Fruit fly (Drosophila melanogaster) whole organism, embryonic: ENCODE data around the gene CG4820.

Experiments used
- ATbp ChIP-seq: fragments of 200-800 bp; sonication (Bioruptor generic); optimal IDR thresholded peaks from 2 replicates; lab custom pipeline; 2017; ENCODE audit warnings: missing biosample characterization, mild to moderate bottlenecking, missing genetic modification characterization, missing genetic modification reagents
- Atf-2 ChIP-seq: fragments of 200-800 bp; sonication (Bioruptor generic); optimal IDR thresholded peaks from 2 replicates; lab custom pipeline; 2016; ENCODE audit warnings: missing biosample characterization, missing genetic modification characterization
- Bdp1 ChIP-seq: fragments of 200-800 bp; sonication (Bioruptor generic); optimal IDR thresholded peaks from 3 replicates; lab custom pipeline; 2016; ENCODE audit warnings: missing biosample characterization, missing genetic modification characterization
- BtbVII ChIP-seq: fragments of 200-800 bp; sonication (Bioruptor generic); optimal IDR thresholded peaks from 3 replicates; lab custom pipeline; 2017; ENCODE audit warnings: missing biosample characterization, mild to moderate bottlenecking, missing genetic modification characterization
- CG10147 ChIP-seq: fragments of 200-800 bp; sonication (Bioruptor generic); optimal IDR thresholded peaks from 2 replicates; lab custom pipeline; 2019; ENCODE audit warnings: missing biosample characterization, mild to moderate bottlenecking, missing genetic modification characterization, moderate library complexity
- CG10431 ChIP-seq: fragments of 200-800 bp; sonication (Bioruptor generic); optimal IDR thresholded peaks from 3 replicates; lab custom pipeline; 2018; ENCODE audit warnings: missing biosample characterization, mild to moderate bottlenecking, missing genetic modification characterization
- CG11093 ChIP-seq: fragments of 200-800 bp; sonication (Bioruptor generic); IDR thresholded peaks from 3 replicates; pipeline ENCODE4 v1.3.6; 2022; ENCODE audit warnings: missing biosample characterization, missing genetic modification characterization
- CG11504 ChIP-seq: fragments of 200-800 bp; sonication (Bioruptor generic); optimal IDR thresholded peaks from 3 replicates; lab custom pipeline; 2019; ENCODE audit warnings: missing biosample characterization, mild to moderate bottlenecking, missing genetic modification characterization, moderate library complexity
- CG12744 ChIP-seq: fragments of 200-800 bp; sonication (Bioruptor generic); optimal IDR thresholded peaks from 2 replicates; lab custom pipeline; 2016; ENCODE audit warnings: missing biosample characterization, missing genetic modification characterization
- CG13287 ChIP-seq: fragments of 200-800 bp; sonication (Bioruptor generic); IDR thresholded peaks from 2 replicates; pipeline ENCODE4 v1.3.6; 2022; ENCODE audit warnings: missing biosample characterization, missing genetic modification characterization; ENCODE audit not compliant: partially characterized antibody
- CG13894 ChIP-seq: fragments of 200-800 bp; sonication (Bioruptor generic); optimal IDR thresholded peaks from 3 replicates; lab custom pipeline; 2018; ENCODE audit warnings: missing biosample characterization, mild to moderate bottlenecking, missing genetic modification characterization, moderate library complexity
- CG14050 ChIP-seq: fragments of 200-800 bp; sonication (Bioruptor generic); IDR thresholded peaks from 3 replicates; pipeline ENCODE4 v1.3.6; 2022; ENCODE audit warnings: missing biosample characterization, missing genetic modification characterization
- CG15073 ChIP-seq: fragments of 200-800 bp; sonication (Bioruptor generic); optimal IDR thresholded peaks from 2 replicates; lab custom pipeline; 2016; ENCODE audit warnings: missing biosample characterization, missing genetic modification characterization
- CG15601 ChIP-seq: fragments of 200-800 bp; sonication (Bioruptor generic); optimal IDR thresholded peaks from 3 replicates; lab custom pipeline; 2019; ENCODE audit warnings: missing biosample characterization, mild to moderate bottlenecking, missing genetic modification characterization, moderate library complexity
- CG17361 ChIP-seq: fragments of 200-800 bp; sonication (Bioruptor generic); IDR thresholded peaks from 3 replicates; pipeline ENCODE4 v1.3.6; 2022; ENCODE audit warnings: missing biosample characterization, missing genetic modification characterization
- CG18476 ChIP-seq: fragments of 200-800 bp; sonication (Bioruptor generic); optimal IDR thresholded peaks from 2 replicates; lab custom pipeline; 2016; ENCODE audit warnings: missing biosample characterization, mild to moderate bottlenecking, missing genetic modification characterization
- CG3838 ChIP-seq: fragments of 200-800 bp; sonication (Bioruptor generic); optimal IDR thresholded peaks from 3 replicates; lab custom pipeline; 2016; ENCODE audit warnings: missing biosample characterization, missing genetic modification characterization
- CG4404 ChIP-seq: fragments of 200-800 bp; sonication (Bioruptor generic); IDR thresholded peaks from 2 replicates; pipeline ENCODE4 v1.3.6; 2022; ENCODE audit warnings: missing biosample characterization, missing genetic modification characterization
- CG4730 ChIP-seq: fragments of 200-800 bp; sonication (Bioruptor generic); IDR thresholded peaks from 2 replicates; pipeline ENCODE4 v1.3.6; 2022; ENCODE audit warnings: missing biosample characterization, missing genetic modification characterization
- CG4820 ChIP-seq: fragments of 200-800 bp; sonication (Bioruptor generic); optimal IDR thresholded peaks from 3 replicates; lab custom pipeline; 2016; ENCODE audit warnings: missing biosample characterization, missing genetic modification characterization
- CG5245 ChIP-seq: fragments of 200-800 bp; sonication (Bioruptor generic); optimal IDR thresholded peaks from 3 replicates; lab custom pipeline; 2016; ENCODE audit warnings: missing biosample characterization, missing genetic modification characterization
- CG6272 ChIP-seq: fragments of 200-800 bp; sonication (Bioruptor generic); IDR thresholded peaks from 2 replicates; pipeline ENCODE4 v1.3.6; 2022; ENCODE audit warnings: missing biosample characterization, missing genetic modification characterization
- CG7963 ChIP-seq: fragments of 200-800 bp; sonication (Bioruptor generic); IDR thresholded peaks from 3 replicates; pipeline ENCODE4 v1.3.6; 2022; ENCODE audit warnings: missing biosample characterization, missing genetic modification characterization; ENCODE audit not compliant: partially characterized antibody
- CG8281 ChIP-seq: fragments of 200-800 bp; sonication (Bioruptor generic); optimal IDR thresholded peaks from 2 replicates; lab custom pipeline; 2018; ENCODE audit warnings: missing biosample characterization, mild to moderate bottlenecking, missing genetic modification characterization, moderate library complexity
- Camta ChIP-seq: fragments of 200-800 bp; sonication (Bioruptor generic); optimal IDR thresholded peaks from 2 replicates; lab custom pipeline; 2016; ENCODE audit warnings: missing biosample characterization, missing genetic modification characterization
- Dref ChIP-seq: fragments of 200-800 bp; sonication (Bioruptor generic); IDR thresholded peaks from 2 replicates; pipeline ENCODE4 v1.3.6; 2022; ENCODE audit warnings: missing biosample characterization, missing genetic modification characterization
- HLH3B ChIP-seq: fragments of 200-800 bp; sonication (Bioruptor generic); IDR thresholded peaks from 2 replicates; pipeline ENCODE4 v1.3.6; 2022; ENCODE audit warnings: missing biosample characterization, missing genetic modification characterization
- Lpt ChIP-seq: fragments of >200 bp; optimal IDR thresholded peaks from 2 replicates; lab custom pipeline; 2018; ENCODE audit warnings: missing biosample characterization, missing genetic modification characterization
- Med ChIP-seq: fragments of 200-800 bp; sonication (Bioruptor generic); peaks from one replicate; lab custom pipeline; 2016; ENCODE audit warnings: missing biosample characterization, missing genetic modification characterization, mild to moderate bottlenecking, inconsistent platforms, moderate library complexity
- Mrtf ChIP-seq: fragments of 200-800 bp; sonication (Bioruptor generic); IDR thresholded peaks from 3 replicates; pipeline ENCODE4 v1.3.6; 2022; ENCODE audit warnings: missing biosample characterization, missing genetic modification characterization
- Nf-YA ChIP-seq: fragments of 200-800 bp; sonication (Bioruptor generic); IDR thresholded peaks from 2 replicates; pipeline ENCODE4 v1.3.6; 2022; ENCODE audit warnings: missing biosample characterization, missing genetic modification characterization
- Ravus ChIP-seq: fragments of 200-800 bp; sonication (Bioruptor generic); IDR thresholded peaks from 2 replicates; pipeline ENCODE4 v1.3.6; 2022; ENCODE audit warnings: missing biosample characterization, missing genetic modification characterization
- TFAM ChIP-seq: fragments of 200-800 bp; sonication (Bioruptor generic); optimal IDR thresholded peaks from 2 replicates; lab custom pipeline; 2017; ENCODE audit warnings: missing biosample characterization, missing genetic modification characterization, inconsistent platforms
- ab ChIP-seq: fragments of 200-800 bp; sonication (Bioruptor generic); optimal IDR thresholded peaks from 2 replicates; lab custom pipeline; 2016; ENCODE audit warnings: missing biosample characterization, missing genetic modification characterization
- ase ChIP-seq: fragments of 200-800 bp; sonication (Bioruptor generic); IDR thresholded peaks from 3 replicates; pipeline ENCODE4 v1.3.6; 2022; ENCODE audit warnings: missing biosample characterization, missing genetic modification characterization
- bbx ChIP-seq: fragments of 200-800 bp; sonication (Bioruptor generic); IDR thresholded peaks from 2 replicates; pipeline ENCODE4 v1.3.6; 2022; ENCODE audit warnings: missing biosample characterization, missing genetic modification characterization; ENCODE audit not compliant: partially characterized antibody
- chn ChIP-seq: fragments of 200-800 bp; sonication (Bioruptor generic); optimal IDR thresholded peaks from 2 replicates; lab custom pipeline; 2016; ENCODE audit warnings: missing biosample characterization, missing genetic modification characterization
- dimm ChIP-seq: fragments of 200-800 bp; sonication (Bioruptor generic); IDR thresholded peaks from 2 replicates; pipeline ENCODE4 v1.3.6; 2022; ENCODE audit warnings: missing biosample characterization, missing genetic modification characterization
- fu2 ChIP-seq: fragments of 200-800 bp; sonication (Bioruptor generic); optimal IDR thresholded peaks from 2 replicates; lab custom pipeline; 2016; ENCODE audit warnings: missing biosample characterization, missing genetic modification characterization
- gsb ChIP-seq: fragments of 200-800 bp; sonication (Bioruptor generic); IDR thresholded peaks from 2 replicates; pipeline ENCODE4 v1.3.6; 2022; ENCODE audit warnings: missing biosample characterization, missing genetic modification characterization
- ham ChIP-seq: fragments of 200-800 bp; sonication (Bioruptor generic); IDR thresholded peaks from 2 replicates; pipeline ENCODE4 v1.3.6; 2022; ENCODE audit warnings: missing biosample characterization, missing genetic modification characterization
- jigr1 ChIP-seq: fragments of 200-800 bp; sonication (Bioruptor generic); IDR thresholded peaks from 3 replicates; pipeline ENCODE4 v1.3.6; 2022; ENCODE audit warnings: missing biosample characterization, missing genetic modification characterization
- pan ChIP-seq, 4 experiments: fragments of >200 bp in 3 of 4; fragments of 200-800 bp in 1 of 4; sonication (Bioruptor generic) in 1 of 4; optimal IDR thresholded peaks in 3 of 4; IDR thresholded peaks in 1 of 4; 2 replicates each; pipeline versions ENCODE4 v1.3.6 to Lab custom; 2017 to 2022; ENCODE audit warnings: missing biosample characterization in 2 of 4, missing genetic modification characterization in 2 of 4, mixed read lengths in 1 of 4
- pb ChIP-seq: fragments of 200-800 bp; sonication (Bioruptor generic); optimal IDR thresholded peaks from 3 replicates; lab custom pipeline; 2016; ENCODE audit warnings: missing biosample characterization, missing genetic modification characterization
- pho ChIP-seq: fragments of 200-800 bp; sonication (Bioruptor generic); optimal IDR thresholded peaks from 2 replicates; lab custom pipeline; 2016; ENCODE audit warnings: missing biosample characterization, missing genetic modification characterization
- scrt ChIP-seq: fragments of 200-800 bp; sonication (Bioruptor generic); optimal IDR thresholded peaks from 2 replicates; lab custom pipeline; 2018; ENCODE audit warnings: missing biosample characterization, mild to moderate bottlenecking, missing genetic modification characterization, moderate library complexity
- ttk ChIP-seq: fragments of 200-800 bp; sonication (Bioruptor generic); IDR thresholded peaks from 2 replicates; pipeline ENCODE4 v2.1.2; 2022; ENCODE audit warnings: missing biosample characterization, missing genetic modification characterization
- zf30C ChIP-seq: fragments of 200-800 bp; sonication (Bioruptor generic); optimal IDR thresholded peaks from 3 replicates; lab custom pipeline; 2018; ENCODE audit warnings: missing biosample characterization, mild to moderate bottlenecking, missing genetic modification characterization
- zfh1 ChIP-seq: fragments of 200-800 bp; sonication (Bioruptor generic); IDR thresholded peaks from 3 replicates; pipeline ENCODE4 v1.3.6; 2022; ENCODE audit warnings: missing biosample characterization, missing genetic modification characterization
- zfh2 ChIP-seq: fragments of 200-800 bp; sonication (Bioruptor generic); optimal IDR thresholded peaks from 2 replicates; lab custom pipeline; 2016; ENCODE audit warnings: missing biosample characterization, missing genetic modification characterization

CG4820 gene

dm6 chr3R:11196648-11197388 is 19.5 kb upstream of the CG4820 start (continued):
- TF ChIP-seq bbx, result no peak; the same call in 1 of the 2 replicates
- TF ChIP-seq Bdp1 (GFP tag; lab: Kevin White, UChicago), result peak; percentile 80
- peak; percentile 91 for TF ChIP-seq ham (GFP tag; lab: Robert Waterston, UW)
- peak; percentile 97 for TF ChIP-seq CG14050 (GFP tag; lab: Robert Waterston, UW)
- peak; percentile 99 for TF ChIP-seq CG10147 (GFP tag; lab: Kevin White, UChicago)
- peak; percentile 97 for TF ChIP-seq CG4820 (GFP tag; lab: Kevin White, UChicago)
- no peak for TF ChIP-seq Lpt (GFP tag; lab: Kevin White, UChicago)
- TF ChIP-seq CG18476 (GFP tag; lab: Kevin White, UChicago), result peak; percentile 96
- peak; percentile 94 for TF ChIP-seq Ravus (GFP tag; lab: Robert Waterston, UW)
- TF ChIP-seq BtbVII (GFP tag; lab: Kevin White, UChicago), result peak; percentile 98
- peak; percentile 44 for TF ChIP-seq Dref (GFP tag; lab: Robert Waterston, UW)
- peak; percentile 99 for TF ChIP-seq scrt (GFP tag; lab: Kevin White, UChicago)
- no peak for TF ChIP-seq pan (optimal IDR thresholded peaks at IDR 0.05; lab: Kevin White, UChicago)
- peak in 1 of 2 experiments; percentile 99 for TF ChIP-seq pan (GFP tag; optimal IDR thresholded peaks at IDR 0.05 in 1 of 2, IDR thresholded peaks at IDR 0.05 in 1 of 2)
- peak; percentile 20; the same call in 1 of the 2 replicates for TF ChIP-seq CG13287 (GFP tag; lab: Robert Waterston, UW)
- TF ChIP-seq Med (GFP tag; lab: Kevin White, UChicago), result peak; percentile 98
- TF ChIP-seq zfh2, result peak; percentile 94
- peak; percentile 70 for TF ChIP-seq CG15073 (GFP tag; lab: Kevin White, UChicago)
- peak; percentile 98 for TF ChIP-seq CG11093 (GFP tag; lab: Robert Waterston, UW)
- peak; percentile 93 for TF ChIP-seq CG8281 (tag; lab: Kevin White, UChicago)
- peak; percentile 96 for TF ChIP-seq CG6272 (GFP tag; lab: Robert Waterston, UW)
- TF ChIP-seq Atf-2 (GFP tag; lab: Kevin White, UChicago), result peak; percentile 74
- peak; percentile 98 for TF ChIP-seq HLH3B (GFP tag; lab: Robert Waterston, UW)
- peak; percentile 97 for TF ChIP-seq CG10431 (GFP tag; lab: Kevin White, UChicago)
- peak; percentile 98 for TF ChIP-seq Mrtf (GFP tag; lab: Robert Waterston, UW)
- TF ChIP-seq ase (GFP tag; lab: Robert Waterston, UW), result peak; percentile 97
- peak; percentile 91 for TF ChIP-seq CG5245 (GFP tag; lab: Kevin White, UChicago)
- TF ChIP-seq CG15601 (tag; lab: Kevin White, UChicago), result peak; percentile 98
- no peak for TF ChIP-seq ab
- no peak for TF ChIP-seq CG7963 (GFP tag; lab: Robert Waterston, UW)
- peak; percentile 63 for TF ChIP-seq CG12744 (GFP tag; lab: Kevin White, UChicago)
- peak; percentile 97 for TF ChIP-seq CG4730
- TF ChIP-seq CG3838 (GFP tag; lab: Kevin White, UChicago), result peak; percentile 94
- TF ChIP-seq zf30C (GFP tag; lab: Kevin White, UChicago), result no peak
- peak; percentile 99 for TF ChIP-seq CG11504 (tag; lab: Kevin White, UChicago)
- peak; percentile 96 for TF ChIP-seq Nf-YA (GFP tag; lab: Robert Waterston, UW)
- peak; percentile 69 for TF ChIP-seq TFAM
- peak; percentile 98 for TF ChIP-seq CG13894 (tag; lab: Kevin White, UChicago)
- peak; percentile 97 for TF ChIP-seq zfh1
- peak; percentile 94 for TF ChIP-seq dimm (GFP tag; lab: Robert Waterston, UW)
- peak; percentile 89 for TF ChIP-seq Camta
- peak; percentile 90 for TF ChIP-seq fu2 (GFP tag; lab: Kevin White, UChicago)
- peak; percentile 97 for TF ChIP-seq CG4404
- TF ChIP-seq jigr1 (GFP tag; lab: Robert Waterston, UW), result peak; percentile 99
- peak; percentile 97 for TF ChIP-seq ATbp (GFP tag; lab: Kevin White, UChicago)
- TF ChIP-seq CG17361, result peak; percentile 100
- no peak for TF ChIP-seq pb (GFP tag; lab: Kevin White, UChicago)
- peak; percentile 96 for TF ChIP-seq pho
- peak; percentile 98 for TF ChIP-seq ttk (GFP tag; lab: Robert Waterston, UW)
- peak; percentile 81 for TF ChIP-seq chn (GFP tag; lab: Kevin White, UChicago)
- TF ChIP-seq gsb (GFP tag; lab: Robert Waterston, UW), result peak; percentile 96
